Fruit fly (Drosophila melanogaster): ENCODE results near the gene CG43354.

DNA sequence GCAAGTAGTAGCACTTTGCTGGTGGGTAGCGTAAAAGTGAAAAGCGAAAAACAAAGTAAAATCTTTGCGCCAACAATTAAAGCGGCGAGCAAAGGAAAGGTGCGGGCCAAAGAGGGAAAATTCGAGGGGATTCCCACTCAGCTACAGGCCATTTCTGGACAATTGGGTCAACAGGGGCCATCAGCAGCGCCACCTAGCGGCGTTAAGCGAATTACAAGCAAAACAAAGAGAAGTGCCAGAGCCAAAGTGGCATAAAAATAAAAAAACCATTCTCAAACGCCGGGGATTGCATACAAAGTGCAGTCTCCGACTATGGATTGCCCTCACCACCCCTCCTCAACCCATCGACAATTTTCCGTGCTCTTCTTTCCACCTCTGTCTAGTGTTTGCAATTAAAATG, 38.7 kb upstream of the CG43354 start:
- no peak for TF ChIP-seq pad (GFP tag; optimal IDR thresholded peaks at IDR 0.05)
- TF ChIP-seq kay (GFP tag; ENCODE audit: borderline replicate concordance): no peak
- no peak for TF ChIP-seq CG33017 (tag; optimal IDR thresholded peaks at IDR 0.05)
- TF ChIP-seq bab1 (GFP tag; optimal IDR thresholded peaks at IDR 0.05): no peak
- no peak for TF ChIP-seq toe (GFP tag; optimal IDR thresholded peaks at IDR 0.05)
- no peak for TF ChIP-seq CG11617 (GFP tag; optimal IDR thresholded peaks at IDR 0.05)
- no peak for TF ChIP-seq CG7045 (GFP tag; optimal IDR thresholded peaks at IDR 0.05)
- TF ChIP-seq Crg-1 (GFP tag; optimal IDR thresholded peaks at IDR 0.05): no peak
- no peak for TF ChIP-seq ovo (GFP tag; optimal IDR thresholded peaks at IDR 0.05)
- no peak for TF ChIP-seq CG14711 (tag; optimal IDR thresholded peaks at IDR 0.05)
- no peak for TF ChIP-seq Clk (GFP tag; optimal IDR thresholded peaks at IDR 0.05)
- TF ChIP-seq CG12768 (GFP tag; optimal IDR thresholded peaks at IDR 0.05): no peak
- no peak for TF ChIP-seq Hr96 (GFP tag; optimal IDR thresholded peaks at IDR 0.05)
